Fruit fly (Drosophila melanogaster) whole organism, embryonic: ENCODE results near the gene Mics1.

ENCODE experiments used
- Aef1 ChIP-seq: fragments of 200-800 bp; sonication (Bioruptor generic); IDR thresholded peaks from 3 replicates; pipeline ENCODE4 v1.3.6; 2022; ENCODE audit warnings: missing biosample characterization, missing genetic modification characterization
- CG1024 ChIP-seq: fragments of 200-800 bp; sonication (Bioruptor generic); IDR thresholded peaks from 2 replicates; pipeline ENCODE4 v1.3.6; 2022; ENCODE audit warnings: missing biosample characterization, missing genetic modification characterization
- CG11093 ChIP-seq: fragments of 200-800 bp; sonication (Bioruptor generic); IDR thresholded peaks from 3 replicates; pipeline ENCODE4 v1.3.6; 2022; ENCODE audit warnings: missing biosample characterization, missing genetic modification characterization
- CG13424 ChIP-seq: fragments of 200-800 bp; sonication (Bioruptor generic); optimal IDR thresholded peaks from 2 replicates; lab custom pipeline; 2019; ENCODE audit warnings: missing biosample characterization, mild to moderate bottlenecking, missing genetic modification characterization, moderate library complexity
- CG13624 ChIP-seq: fragments of 200-800 bp; sonication (Bioruptor generic); optimal IDR thresholded peaks from 2 replicates; lab custom pipeline; 2016; ENCODE audit warnings: missing biosample characterization, missing genetic modification characterization
- CG1529 ChIP-seq: fragments of 200-800 bp; sonication (Bioruptor generic); optimal IDR thresholded peaks from 3 replicates; lab custom pipeline; 2018; ENCODE audit warnings: missing biosample characterization, missing genetic modification characterization
- CG15696 ChIP-seq: fragments of 200-800 bp; sonication (Bioruptor generic); optimal IDR thresholded peaks from 2 replicates; lab custom pipeline; 2019; ENCODE audit warnings: missing biosample characterization, mild to moderate bottlenecking, missing genetic modification characterization, moderate library complexity
- CG1602 ChIP-seq: fragments of 200-800 bp; sonication (Bioruptor generic); optimal IDR thresholded peaks from 3 replicates; lab custom pipeline; 2016; ENCODE audit warnings: missing biosample characterization, missing genetic modification characterization
- CG18262 ChIP-seq: fragments of 200-800 bp; optimal IDR thresholded peaks from 3 replicates; lab custom pipeline; 2019; ENCODE audit warnings: missing biosample characterization, mild to moderate bottlenecking, missing genetic modification characterization, moderate library complexity
- CG18599 ChIP-seq: fragments of 200-800 bp; sonication (Bioruptor generic); optimal IDR thresholded peaks from 3 replicates; lab custom pipeline; 2017; ENCODE audit warnings: missing biosample characterization, missing genetic modification characterization, mild to moderate bottlenecking, moderate library complexity, missing genetic modification reagents
- CG2199 ChIP-seq: fragments of 200-800 bp; sonication (Bioruptor generic); IDR thresholded peaks from 3 replicates; pipeline ENCODE4 v1.3.6; 2022; ENCODE audit warnings: missing biosample characterization, missing genetic modification characterization
- CG2678 ChIP-seq: fragments of 200-800 bp; sonication (Bioruptor generic); optimal IDR thresholded peaks from 3 replicates; lab custom pipeline; 2019; ENCODE audit warnings: missing biosample characterization, mild to moderate bottlenecking, missing genetic modification characterization, moderate library complexity
- CG33557 ChIP-seq: fragments of 200-800 bp; sonication (Bioruptor generic); optimal IDR thresholded peaks from 2 replicates; lab custom pipeline; 2019; ENCODE audit warnings: missing biosample characterization, mild to moderate bottlenecking, missing genetic modification characterization, moderate library complexity
- CG4820 ChIP-seq: fragments of 200-800 bp; sonication (Bioruptor generic); optimal IDR thresholded peaks from 3 replicates; lab custom pipeline; 2016; ENCODE audit warnings: missing biosample characterization, missing genetic modification characterization
- CG6175 ChIP-seq: fragments of 200-800 bp; sonication (Bioruptor generic); IDR thresholded peaks from 3 replicates; pipeline ENCODE4 v1.3.6; 2022; ENCODE audit warnings: missing biosample characterization, missing genetic modification characterization
- CG6791 ChIP-seq: fragments of 200-800 bp; sonication (Bioruptor generic); IDR thresholded peaks from 3 replicates; pipeline ENCODE4 v1.3.6; 2022; ENCODE audit warnings: missing biosample characterization, missing genetic modification characterization; ENCODE audit not compliant: partially characterized antibody
- CG6854 ChIP-seq: fragments of 200-800 bp; sonication (Bioruptor generic); optimal IDR thresholded peaks from 3 replicates; lab custom pipeline; 2017; ENCODE audit warnings: missing biosample characterization, mild to moderate bottlenecking, missing genetic modification characterization
- CG7987 ChIP-seq: fragments of 200-800 bp; sonication (Bioruptor generic); optimal IDR thresholded peaks from 2 replicates; lab custom pipeline; 2018; ENCODE audit warnings: missing biosample characterization, mild to moderate bottlenecking, missing genetic modification characterization, moderate library complexity
- CG8089 ChIP-seq: fragments of 200-800 bp; sonication (Bioruptor generic); optimal IDR thresholded peaks from 3 replicates; lab custom pipeline; 2016; ENCODE audit warnings: missing biosample characterization, missing genetic modification characterization
- CG8478 ChIP-seq: fragments of >200 bp; optimal IDR thresholded peaks from 2 replicates; lab custom pipeline; 2018
- Camta ChIP-seq: fragments of 200-800 bp; sonication (Bioruptor generic); optimal IDR thresholded peaks from 2 replicates; lab custom pipeline; 2016; ENCODE audit warnings: missing biosample characterization, missing genetic modification characterization
- Drgx ChIP-seq: fragments of 200-800 bp; sonication (Bioruptor generic); IDR thresholded peaks from 2 replicates; pipeline ENCODE4 v1.3.6; 2022; ENCODE audit warnings: missing biosample characterization, missing genetic modification characterization
- Elba2 ChIP-seq: fragments of 200-800 bp; sonication (Bioruptor generic); optimal IDR thresholded peaks from 3 replicates; lab custom pipeline; 2016; ENCODE audit warnings: missing biosample characterization, missing genetic modification characterization
- HLHmδ ChIP-seq: fragments of 200-800 bp; sonication (Bioruptor generic); optimal IDR thresholded peaks from 2 replicates; lab custom pipeline; 2018; ENCODE audit warnings: missing biosample characterization, mild to moderate bottlenecking, missing genetic modification characterization, moderate library complexity
- Hey ChIP-seq: fragments of 200-800 bp; sonication (Bioruptor generic); optimal IDR thresholded peaks from 3 replicates; lab custom pipeline; 2018; ENCODE audit warnings: missing biosample characterization, mild to moderate bottlenecking, missing genetic modification characterization
- Hr3 ChIP-seq: fragments of 200-800 bp; sonication (Bioruptor generic); optimal IDR thresholded peaks from 3 replicates; lab custom pipeline; 2016; ENCODE audit warnings: missing biosample characterization, missing genetic modification characterization
- Hr51 ChIP-seq, 2 experiments: fragments of 200-800 bp; sonication (Bioruptor generic); optimal IDR thresholded peaks; 2 replicates in 1 of 2; 3 replicates in 1 of 2; lab custom pipeline; 2016 to 2018; ENCODE audit warnings: missing biosample characterization in 2 of 2, missing genetic modification characterization in 2 of 2, mild to moderate bottlenecking in 1 of 2, moderate library complexity in 1 of 2
- Med ChIP-seq: fragments of 200-800 bp; sonication (Bioruptor generic); peaks from one replicate; lab custom pipeline; 2016; ENCODE audit warnings: missing biosample characterization, missing genetic modification characterization, mild to moderate bottlenecking, inconsistent platforms, moderate library complexity
- Poxn ChIP-seq: fragments of 200-800 bp; sonication (Bioruptor generic); IDR thresholded peaks from 2 replicates; pipeline ENCODE4 v1.3.6; 2022; ENCODE audit warnings: missing biosample characterization, missing genetic modification characterization
- Side ChIP-seq: fragments of 200-800 bp; sonication (Bioruptor generic); optimal IDR thresholded peaks from 2 replicates; lab custom pipeline; 2016; ENCODE audit warnings: missing biosample characterization, missing genetic modification characterization
- abd-A ChIP-seq: fragments of 200-800 bp; sonication (Bioruptor generic); optimal IDR thresholded peaks from 3 replicates; lab custom pipeline; 2019; ENCODE audit warnings: missing biosample characterization, mild to moderate bottlenecking, missing genetic modification characterization, moderate library complexity
- cad ChIP-seq: fragments of >200 bp; optimal IDR thresholded peaks from 2 replicates; lab custom pipeline; 2017; ENCODE audit warnings: missing biosample characterization, missing genetic modification characterization
- chm ChIP-seq: fragments of 200-800 bp; sonication (Bioruptor generic); IDR thresholded peaks from 2 replicates; pipeline ENCODE4 v1.3.6; 2022; ENCODE audit warnings: missing biosample characterization, missing genetic modification characterization
- corto ChIP-seq: fragments of 200-800 bp; sonication (Bioruptor generic); optimal IDR thresholded peaks from 2 replicates; lab custom pipeline; 2016; ENCODE audit warnings: missing biosample characterization, mild to moderate bottlenecking, missing genetic modification characterization, moderate library complexity
- crol ChIP-seq: fragments of 200-800 bp; sonication (Bioruptor generic); IDR thresholded peaks from 2 replicates; pipeline ENCODE4 v1.3.6; 2022; ENCODE audit warnings: missing biosample characterization, missing genetic modification characterization
- dan ChIP-seq: fragments of 200-800 bp; sonication (Bioruptor generic); IDR thresholded peaks from 2 replicates; pipeline ENCODE4 v1.3.6; 2022; ENCODE audit warnings: missing biosample characterization, missing genetic modification characterization
- ewg ChIP-seq: fragments of 200-800 bp; sonication (Bioruptor generic); optimal IDR thresholded peaks from 3 replicates; lab custom pipeline; 2017; ENCODE audit warnings: mild to moderate bottlenecking, missing biosample characterization, missing genetic modification reagents, missing genetic modification characterization
- exex ChIP-seq: fragments of 200-800 bp; sonication (Bioruptor generic); optimal IDR thresholded peaks from 4 replicates; lab custom pipeline; 2018; ENCODE audit warnings: missing biosample characterization, mild to moderate bottlenecking, missing genetic modification characterization, moderate library complexity
- fu2 ChIP-seq: fragments of 200-800 bp; sonication (Bioruptor generic); optimal IDR thresholded peaks from 2 replicates; lab custom pipeline; 2016; ENCODE audit warnings: missing biosample characterization, missing genetic modification characterization
- gcm ChIP-seq: fragments of 200-800 bp; sonication (Bioruptor generic); optimal IDR thresholded peaks from 2 replicates; lab custom pipeline; 2019; ENCODE audit warnings: missing biosample characterization, mild to moderate bottlenecking, missing genetic modification characterization, moderate library complexity
- gfzf ChIP-seq: fragments of 200-800 bp; sonication (Bioruptor generic); optimal IDR thresholded peaks from 2 replicates; lab custom pipeline; 2016; ENCODE audit warnings: missing biosample characterization, mild to moderate bottlenecking, missing genetic modification characterization, moderate library complexity
- ind ChIP-seq: fragments of 200-800 bp; sonication (Bioruptor generic); optimal IDR thresholded peaks from 3 replicates; lab custom pipeline; 2016; ENCODE audit warnings: missing biosample characterization, missing genetic modification characterization
- lola ChIP-seq, 3 experiments: fragments of >200 bp in 2 of 3; fragments of 200-800 bp in 1 of 3; sonication (Bioruptor generic) in 1 of 3; optimal IDR thresholded peaks; 2 replicates each; lab custom pipeline; 2017 to 2019; ENCODE audit warnings: missing biosample characterization in 3 of 3, missing genetic modification characterization in 3 of 3, mild to moderate bottlenecking in 1 of 3, moderate library complexity in 1 of 3
- maf-S ChIP-seq: fragments of 200-800 bp; sonication (Bioruptor generic); optimal IDR thresholded peaks from 2 replicates; lab custom pipeline; 2016; ENCODE audit warnings: missing biosample characterization, missing genetic modification characterization
- nom ChIP-seq: fragments of 200-800 bp; sonication (Bioruptor generic); optimal IDR thresholded peaks from 2 replicates; lab custom pipeline; 2017; ENCODE audit warnings: missing biosample characterization, missing genetic modification characterization, mild to moderate bottlenecking, moderate library complexity, missing genetic modification reagents
- pita ChIP-seq: fragments of 200-800 bp; sonication (Bioruptor generic); optimal IDR thresholded peaks from 2 replicates; lab custom pipeline; 2017; ENCODE audit warnings: missing biosample characterization, mild to moderate bottlenecking, missing genetic modification characterization
- prd ChIP-seq, 3 experiments: fragments of >200 bp in 2 of 3; fragments of 200-800 bp in 1 of 3; sonication (Bioruptor generic) in 1 of 3; optimal IDR thresholded peaks in 2 of 3; IDR thresholded peaks in 1 of 3; 2 replicates in 2 of 3; 3 replicates in 1 of 3; pipeline versions ENCODE4 v1.3.6 to Lab custom; 2017 to 2022; ENCODE audit warnings: missing biosample characterization in 1 of 3, missing genetic modification characterization in 1 of 3
- row ChIP-seq: fragments of 200-800 bp; sonication (Bioruptor generic); IDR thresholded peaks from 3 replicates; pipeline ENCODE4 v1.3.6; 2022; ENCODE audit warnings: missing biosample characterization, missing genetic modification characterization

Gene Mics1

DNA sequence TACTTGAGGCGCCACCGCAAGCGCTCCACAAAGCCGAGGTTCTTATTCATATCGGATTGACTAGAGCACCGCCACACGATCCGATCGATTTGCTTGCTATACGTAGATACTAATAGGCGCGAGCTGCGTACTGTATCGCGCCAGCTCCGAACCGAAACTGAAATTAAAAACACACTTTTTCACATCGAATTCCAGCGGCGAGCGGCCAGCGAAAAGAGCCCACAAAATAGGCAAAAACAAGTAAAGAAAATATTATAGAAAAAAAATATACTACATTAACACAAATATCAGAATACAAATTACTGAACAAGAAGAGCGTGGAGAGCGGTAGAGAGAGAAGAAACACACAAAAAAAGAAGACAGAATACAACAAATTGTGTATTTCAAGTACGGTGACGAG, 21.4 kb upstream of the Mics1 start, which contains the start of gene alpha-Est7 (continued):
- no peak for TF ChIP-seq CG1529 (GFP tag; lab: Kevin White, UChicago)
- peak; percentile 23 for TF ChIP-seq Med (GFP tag; lab: Kevin White, UChicago)
- no peak for TF ChIP-seq Elba2 (GFP tag; lab: Kevin White, UChicago)
- TF ChIP-seq corto: peak; percentile 20
- TF ChIP-seq CG8089: no peak
- TF ChIP-seq Side (GFP tag; lab: Kevin White, UChicago): no peak
- TF ChIP-seq fu2 (GFP tag; lab: Kevin White, UChicago): no peak
- TF ChIP-seq CG2199 (GFP tag; lab: Robert Waterston, UW): peak; percentile 84; the same call in 2 of the 3 replicates
- no peak for TF ChIP-seq Aef1 (GFP tag; lab: Robert Waterston, UW)
- TF ChIP-seq CG4820 (GFP tag; lab: Kevin White, UChicago): no peak
- peak; percentile 70; the same call in 1 of the 3 replicates for TF ChIP-seq CG6175
- no peak for TF ChIP-seq nom (GFP tag; lab: Kevin White, UChicago)
- no peak for TF ChIP-seq CG6791
- no peak for TF ChIP-seq Camta (GFP tag; lab: Kevin White, UChicago)
- TF ChIP-seq Drgx (GFP tag; lab: Robert Waterston, UW): 0 out of 2 replicates have a peak, but pooled peaks have one; percentile 7
- TF ChIP-seq, all 482 proteins: peak for 8

DNA sequence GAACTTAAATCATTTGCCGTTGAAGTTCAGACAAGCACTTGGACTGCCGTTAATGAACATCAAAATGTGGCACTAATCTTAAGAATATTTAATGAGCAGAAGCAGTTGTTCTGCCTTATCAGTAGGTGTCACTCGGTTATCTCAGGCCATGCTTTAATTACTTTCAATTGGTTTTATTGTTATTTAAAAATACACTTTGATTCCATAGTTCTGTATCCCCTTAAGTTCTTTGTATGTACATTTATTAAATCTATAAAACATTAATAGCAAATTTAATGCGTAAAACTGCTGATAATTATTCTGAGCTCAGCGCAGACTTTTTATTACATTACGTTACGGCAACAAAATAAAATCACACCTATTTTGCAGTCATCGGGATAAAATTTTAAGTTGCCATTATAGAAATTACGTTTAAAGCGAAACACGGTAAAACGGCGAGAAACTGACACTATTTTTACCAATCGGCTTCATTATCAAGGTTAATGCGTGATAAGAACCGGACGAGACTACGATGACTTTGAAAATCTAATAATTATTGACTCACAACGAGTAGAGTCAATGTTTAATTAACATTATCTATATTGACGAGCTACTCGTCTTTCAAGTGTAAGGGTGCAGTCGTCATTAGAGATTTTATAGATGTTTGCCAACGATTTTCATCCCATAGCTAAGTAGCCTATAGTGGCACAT, 20.2 kb upstream of the Mics1 start:
- TF ChIP-seq gcm (GFP tag; lab: Kevin White, UChicago): no peak
- peak; percentile 12 for TF ChIP-seq CG33557 (GFP tag; lab: Kevin White, UChicago)
- TF ChIP-seq maf-S (GFP tag; lab: Kevin White, UChicago): no peak
- peak; percentile 22 for TF ChIP-seq CG18599
- no peak for TF ChIP-seq CG1024
- TF ChIP-seq Hey: no peak
- no peak for TF ChIP-seq CG8478 (lab: Kevin White, UChicago)
- TF ChIP-seq Hr3 (GFP tag; lab: Kevin White, UChicago): no peak
- TF ChIP-seq lola (GFP tag; optimal IDR thresholded peaks at IDR 0.05; lab: Kevin White, UChicago): no peak
- no peak for TF ChIP-seq CG6854 (GFP tag; lab: Kevin White, UChicago)
- no peak for TF ChIP-seq chm (GFP tag; lab: Robert Waterston, UW)
- no peak for TF ChIP-seq gfzf (GFP tag; lab: Kevin White, UChicago)
- no peak for TF ChIP-seq CG11093 (GFP tag; lab: Robert Waterston, UW)
- TF ChIP-seq ind (GFP tag; lab: Kevin White, UChicago): no peak
- no peak for TF ChIP-seq prd (optimal IDR thresholded peaks at IDR 0.05; lab: Kevin White, UChicago)
- no peak for TF ChIP-seq prd (GFP tag; IDR thresholded peaks at IDR 0.05; lab: Robert Waterston, UW)
- no peak for TF ChIP-seq row (GFP tag; lab: Robert Waterston, UW)
- TF ChIP-seq CG18262: no peak
- peak; percentile 5 for TF ChIP-seq CG15696
- no peak for TF ChIP-seq CG2678 (tag; lab: Kevin White, UChicago)
- no peak for TF ChIP-seq dan (GFP tag; lab: Robert Waterston, UW)
- no peak for TF ChIP-seq CG13624 (GFP tag; lab: Kevin White, UChicago)
- no peak for TF ChIP-seq ewg (GFP tag; lab: Kevin White, UChicago)
- TF ChIP-seq pita (GFP tag; lab: Kevin White, UChicago): no peak
- peak; percentile 6 for TF ChIP-seq CG7987
- no peak for TF ChIP-seq crol (GFP tag; lab: Robert Waterston, UW)
- peak; percentile 52 for TF ChIP-seq exex
- no peak for TF ChIP-seq HLHmδ (GFP tag; lab: Kevin White, UChicago)
- no peak for TF ChIP-seq CG1529 (GFP tag; lab: Kevin White, UChicago)
- no peak for TF ChIP-seq CG1602
- TF ChIP-seq CG13424 (tag; lab: Kevin White, UChicago): no peak
- no peak for TF ChIP-seq cad
- peak; percentile 58 for TF ChIP-seq Med (GFP tag; lab: Kevin White, UChicago)
- TF ChIP-seq Poxn (GFP tag; lab: Robert Waterston, UW): no peak
- TF ChIP-seq abd-A: peak; percentile 52
- no peak for TF ChIP-seq Hr51 (GFP tag; optimal IDR thresholded peaks at IDR 0.05; lab: Kevin White, UChicago)
